Worm (Caenorhabditis elegans): Measurements from ENCODE around the gene sra-7.

ce11 chrII:9557437-9558150 is 13.1 kb downstream of the sra-7 start, which contains the start of gene zfp-2:
- no peak for TF ChIP-seq cnd-1 (tag; optimal IDR thresholded peaks at IDR 0.05)
- TF ChIP-seq lsy-2 (tag; optimal IDR thresholded peaks at IDR 0.05) = peak; percentile 8
